Worm (Caenorhabditis elegans): Measurements from ENCODE around the gene atgp-1.

DNA sequence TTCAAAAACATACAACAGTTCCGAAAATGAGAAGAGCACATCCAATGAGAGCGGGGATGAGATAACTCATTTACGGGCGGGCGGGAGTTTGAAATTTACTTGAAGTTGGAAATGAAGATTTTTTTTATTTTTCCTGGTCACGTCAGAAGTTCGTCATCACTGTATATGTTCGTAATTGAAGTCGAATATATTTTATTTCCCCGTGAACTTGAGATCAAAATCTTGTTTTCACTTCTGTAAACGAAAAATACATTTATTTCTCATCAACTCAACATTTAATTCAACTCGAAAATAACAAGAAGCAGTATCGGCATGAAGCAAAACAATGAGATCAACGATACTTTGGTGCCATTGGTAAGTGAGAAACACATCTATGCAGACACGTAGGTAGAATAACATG is 47.3 kb downstream of the atgp-1 start, which contains the start of gene C49C3.20:
- TF ChIP-seq tra-4 (tag; optimal IDR thresholded peaks at IDR 0.05) (no peak), ceh-36 (tag; optimal IDR thresholded peaks at IDR 0.05) (no peak), pes-1 (GFP tag; IDR thresholded peaks at IDR 0.05) (no peak), aly-1 (tag; optimal IDR thresholded peaks at IDR 0.05) (no peak), ama-1 (optimal IDR thresholded peaks at IDR 0.05) (no peak), ceh-13 (GFP tag; optimal IDR thresholded peaks at IDR 0.05) (no peak)
